Fruit fly (Drosophila melanogaster): Measurements from ENCODE around the gene E23.

DNA sequence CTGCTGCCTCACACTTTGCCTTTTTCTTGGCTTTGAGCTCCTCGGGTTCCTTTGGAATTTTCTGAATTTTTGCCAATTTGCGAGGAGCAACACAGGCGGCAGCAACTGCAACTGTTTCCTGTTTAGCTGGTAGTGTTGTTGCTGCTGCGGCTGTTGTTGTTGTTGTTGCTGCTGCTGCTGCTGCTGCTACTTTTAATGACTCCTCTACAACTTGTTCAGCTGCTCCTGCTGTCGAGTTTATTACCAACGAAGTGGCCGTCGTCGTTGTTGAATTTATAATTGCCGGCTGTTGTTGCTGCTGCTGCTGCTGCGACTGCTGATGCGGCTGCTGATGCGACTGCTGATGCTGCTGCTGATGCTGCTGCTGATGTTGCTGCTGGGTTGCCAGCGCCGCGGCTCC lies 1.7 kb downstream of the E23 start:
- TF ChIP-seq EcR (GFP tag; optimal IDR thresholded peaks at IDR 0.05), result peak; percentile 35
- no peak for TF ChIP-seq gl (tag; optimal IDR thresholded peaks at IDR 0.05)
- no peak for TF ChIP-seq CG12605 (GFP tag; IDR thresholded peaks at IDR 0.05)
- no peak; the same call in 2 of the 3 replicates for TF ChIP-seq CG4496 (GFP tag; IDR thresholded peaks at IDR 0.05)
- TF ChIP-seq CG15710 (tag; optimal IDR thresholded peaks at IDR 0.05), result no peak
- no peak for TF ChIP-seq CG32121 (GFP tag; IDR thresholded peaks at IDR 0.05)
- no peak for TF ChIP-seq Ets98B (GFP tag; IDR thresholded peaks at IDR 0.05)
- TF ChIP-seq CG8301 (tag; optimal IDR thresholded peaks at IDR 0.05), result no peak
- no peak for TF ChIP-seq CG34367 (tag; optimal IDR thresholded peaks at IDR 0.05)
- no peak for TF ChIP-seq Pif1A (GFP tag; optimal IDR thresholded peaks at IDR 0.05)

All from whole organism, pupa.